Worm (Caenorhabditis elegans) whole organism, late embryonic: ENCODE measurements around the gene F35C5.12.

ENCODE experiments used
- K02D7.2 ChIP-seq: sonication (generic microtip); optimal IDR thresholded peaks from 2 replicates; lab custom pipeline; 2017; ENCODE audit warnings: mild to moderate bottlenecking, missing genetic modification characterization, missing compliant biosample characterization
- K09A11.1 ChIP-seq: sonication (generic microtip); optimal IDR thresholded peaks from 2 replicates; lab custom pipeline; 2017; ENCODE audit warnings: antibody characterized with exemption, mild to moderate bottlenecking, missing genetic modification characterization, missing compliant biosample characterization; ENCODE audit not compliant: insufficient read depth
- ama-1 ChIP-seq: fragments of 150-350 bp; optimal IDR thresholded peaks from 2 replicates; lab custom pipeline; 2014
- ceh-18 ChIP-seq: sonication (generic microtip); optimal IDR thresholded peaks from 2 replicates; lab custom pipeline; 2016; ENCODE audit warnings: missing genetic modification characterization, missing compliant biosample characterization
- ceh-2 ChIP-seq: sonication (generic microtip); optimal IDR thresholded peaks from 2 replicates; lab custom pipeline; 2016; ENCODE audit warnings: missing genotype, missing genetic modification characterization, missing compliant biosample characterization
- ceh-22 ChIP-seq: sonication (generic microtip); optimal IDR thresholded peaks from 2 replicates; lab custom pipeline; 2017; ENCODE audit warnings: missing biosample characterization, missing genetic modification characterization
- ceh-24 ChIP-seq: sonication (generic microtip); optimal IDR thresholded peaks from 2 replicates; lab custom pipeline; 2016; ENCODE audit warnings: mild to moderate bottlenecking, missing genetic modification characterization, missing compliant biosample characterization
- ceh-30 ChIP-seq: fragments of 150-350 bp; optimal IDR thresholded peaks from 2 replicates; lab custom pipeline; 2014; ENCODE audit warnings: missing biosample characterization, missing genetic modification characterization
- ceh-34 ChIP-seq: sonication (generic microtip); optimal IDR thresholded peaks from 2 replicates; lab custom pipeline; 2016; ENCODE audit warnings: mild to moderate bottlenecking, missing genetic modification characterization, missing compliant biosample characterization
- ceh-45 ChIP-seq: fragments of 200-800 bp; sonication (Bioruptor generic); IDR thresholded peaks from 2 replicates; pipeline ENCODE4 v1.3.6; 2022; ENCODE audit warnings: missing genetic modification reagents, missing genetic modification characterization, missing compliant biosample characterization
- ceh-48 ChIP-seq: sonication (generic microtip); optimal IDR thresholded peaks from 2 replicates; lab custom pipeline; 2016; ENCODE audit warnings: missing genetic modification characterization, inconsistent platforms, missing compliant biosample characterization
- ceh-9 ChIP-seq: sonication (generic microtip); optimal IDR thresholded peaks from 2 replicates; lab custom pipeline; 2016; ENCODE audit warnings: mild to moderate bottlenecking, missing genetic modification characterization, inconsistent platforms, missing compliant biosample characterization
- che-1 ChIP-seq: sonication (generic microtip); optimal IDR thresholded peaks from 2 replicates; lab custom pipeline; 2016; ENCODE audit warnings: mild to moderate bottlenecking, missing genetic modification characterization, missing compliant biosample characterization
- dve-1 ChIP-seq: sonication (generic microtip); optimal IDR thresholded peaks from 2 replicates; lab custom pipeline; 2017; ENCODE audit warnings: antibody characterized with exemption, mild to moderate bottlenecking, missing genetic modification characterization, missing compliant biosample characterization
- ets-4 ChIP-seq: sonication (generic microtip); optimal IDR thresholded peaks from 2 replicates; lab custom pipeline; 2016; ENCODE audit warnings: missing genetic modification characterization, missing compliant biosample characterization
- fax-1 ChIP-seq: sonication (generic microtip); optimal IDR thresholded peaks from 2 replicates; lab custom pipeline; 2016; ENCODE audit warnings: missing genotype, missing genetic modification characterization, missing compliant biosample characterization
- fkh-10 ChIP-seq: fragments of 150-350 bp; optimal IDR thresholded peaks from 2 replicates; lab custom pipeline; 2014; ENCODE audit warnings: missing biosample characterization, missing genetic modification reagents, missing genetic modification characterization
- fkh-6 ChIP-seq: sonication (generic microtip); optimal IDR thresholded peaks from 2 replicates; lab custom pipeline; 2016; ENCODE audit warnings: missing genetic modification characterization, missing compliant biosample characterization
- gmeb-2 ChIP-seq: sonication (generic microtip); optimal IDR thresholded peaks from 2 replicates; lab custom pipeline; 2016; ENCODE audit warnings: missing genetic modification characterization, inconsistent platforms, missing compliant biosample characterization
- hlh-6 ChIP-seq: sonication (generic microtip); optimal IDR thresholded peaks from 2 replicates; lab custom pipeline; 2016; ENCODE audit warnings: missing genotype, missing genetic modification characterization, missing compliant biosample characterization
- lin-11 ChIP-seq: fragments of 200-800 bp; sonication (Bioruptor generic); optimal IDR thresholded peaks from 2 replicates; lab custom pipeline; 2018; ENCODE audit warnings: mild to moderate bottlenecking, missing genetic modification characterization, missing compliant biosample characterization
- nhr-232 ChIP-seq: sonication (generic microtip); optimal IDR thresholded peaks from 2 replicates; lab custom pipeline; 2016; ENCODE audit warnings: missing genetic modification characterization, missing compliant biosample characterization
- odd-2 ChIP-seq: sonication (generic microtip); optimal IDR thresholded peaks from 2 replicates; lab custom pipeline; 2017; ENCODE audit warnings: antibody characterized with exemption, mild to moderate bottlenecking, missing genetic modification characterization, missing compliant biosample characterization
- pag-3 ChIP-seq: sonication (generic microtip); optimal IDR thresholded peaks from 2 replicates; lab custom pipeline; 2016; ENCODE audit warnings: missing compliant biosample characterization, missing genetic modification characterization, borderline replicate concordance
- pat-9 ChIP-seq: fragments of 200-800 bp; sonication (Bioruptor generic); optimal IDR thresholded peaks from 2 replicates; lab custom pipeline; 2018; ENCODE audit warnings: mild to moderate bottlenecking, missing genetic modification characterization, moderate library complexity, missing compliant biosample characterization
- pha-2 ChIP-seq: sonication (generic microtip); optimal IDR thresholded peaks from 2 replicates; lab custom pipeline; 2017; ENCODE audit warnings: mild to moderate bottlenecking, missing genetic modification characterization, missing compliant biosample characterization
- pros-1 ChIP-seq: fragments of 150-350 bp; optimal IDR thresholded peaks from 2 replicates; lab custom pipeline; 2014; ENCODE audit warnings: missing biosample characterization, missing genetic modification reagents, missing genetic modification characterization
- ref-2 ChIP-seq: sonication (generic microtip); optimal IDR thresholded peaks from 2 replicates; lab custom pipeline; 2016; ENCODE audit warnings: missing genetic modification characterization, missing compliant biosample characterization
- rnt-1 ChIP-seq: sonication (generic microtip); optimal IDR thresholded peaks from 2 replicates; lab custom pipeline; 2016; ENCODE audit warnings: missing genetic modification characterization, missing compliant biosample characterization
- tbx-2 ChIP-seq: sonication (generic microtip); optimal IDR thresholded peaks from 2 replicates; lab custom pipeline; 2016; ENCODE audit warnings: missing genetic modification characterization, missing compliant biosample characterization
- ttx-3 ChIP-seq: sonication (generic microtip); optimal IDR thresholded peaks from 2 replicates; lab custom pipeline; 2016; ENCODE audit warnings: missing genetic modification reagents, missing genetic modification characterization, missing compliant biosample characterization
- unc-3 ChIP-seq, 2 experiments: fragments of 200-800 bp in 1 of 2; sonication (Bioruptor generic) in 1 of 2; sonication (generic microtip) in 1 of 2; conservative IDR thresholded peaks in 1 of 2; optimal IDR thresholded peaks in 1 of 2; 2 replicates each; pipeline versions ENCODE4 v1.3.6 to Lab custom; 2016 to 2022; ENCODE audit warnings: missing compliant biosample characterization in 2 of 2, missing genetic modification characterization in 2 of 2, missing genetic modification reagents in 1 of 2
- unc-42 ChIP-seq: sonication (generic microtip); optimal IDR thresholded peaks from 2 replicates; lab custom pipeline; 2016; ENCODE audit warnings: missing genotype, missing genetic modification characterization, missing compliant biosample characterization
- unc-55 ChIP-seq: sonication (generic microtip); optimal IDR thresholded peaks from 2 replicates; lab custom pipeline; 2017; ENCODE audit warnings: missing biosample characterization, missing genetic modification reagents, missing genetic modification characterization
- unc-86 ChIP-seq: sonication (generic microtip); optimal IDR thresholded peaks from 2 replicates; lab custom pipeline; 2016; ENCODE audit warnings: missing genetic modification characterization, missing compliant biosample characterization
- ztf-16 ChIP-seq: sonication (generic microtip); optimal IDR thresholded peaks from 2 replicates; lab custom pipeline; 2017; ENCODE audit warnings: missing genetic modification characterization, missing compliant biosample characterization

Gene F35C5.12

DNA sequence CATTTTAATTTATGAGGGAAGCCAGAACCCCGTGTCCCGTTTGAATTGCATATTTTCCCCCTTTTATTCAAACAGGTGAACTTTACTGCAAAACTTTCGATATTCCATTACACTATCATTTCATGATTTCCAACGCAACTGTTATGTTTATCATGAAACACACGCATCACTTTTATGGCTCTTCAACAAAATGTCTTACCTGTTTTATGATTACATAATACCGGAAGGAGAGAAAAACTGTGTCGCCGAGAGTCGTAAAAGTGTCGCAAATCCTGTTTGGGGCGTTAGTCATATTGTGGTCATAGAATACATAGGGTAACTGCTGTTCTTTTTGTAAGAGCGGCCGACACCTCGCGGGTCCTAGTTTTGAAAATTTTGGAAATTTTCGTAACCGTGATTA lies 22.0 kb downstream of the F35C5.12 start:
- TF ChIP-seq ceh-45 (GFP tag; lab: Robert Waterston, UW) (no peak), ceh-34 (tag; lab: Kevin White, UChicago) (no peak), pat-9 (tag; lab: Kevin White, UChicago) (no peak), rnt-1 (tag; lab: Kevin White, UChicago) (no peak)
- TF ChIP-seq, all 69 proteins: peak for 0

DNA sequence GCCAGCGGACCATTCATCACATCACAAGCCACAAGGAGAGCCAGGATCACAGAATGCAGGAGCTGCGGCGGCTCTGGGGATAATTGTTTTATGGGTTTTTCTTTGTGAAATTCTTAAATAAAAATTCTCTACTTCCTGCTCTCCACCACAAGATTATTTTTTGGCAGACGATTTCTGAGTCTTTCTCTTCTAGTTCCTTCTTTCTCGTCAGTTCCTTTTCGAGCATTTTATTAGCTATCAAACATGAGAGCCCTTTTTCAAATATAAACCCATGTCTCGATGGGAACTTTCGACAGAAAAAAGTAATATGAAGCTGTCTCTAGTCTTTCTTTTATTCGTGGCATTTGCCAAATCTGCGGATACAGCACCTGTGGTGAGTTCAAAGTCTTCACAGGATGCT lies 25.9 kb downstream of the F35C5.12 start, which contains the start of gene F35C5.3:
Gene F35C5.3, plus strand, starts transcription at position 301 of the 400 bp plus-strand sequence.
- TF ChIP-seq tbx-2, result no peak
- no peak for TF ChIP-seq odd-2 (tag; lab: Kevin White, UChicago)
- TF ChIP-seq ets-4, result no peak
- no peak for TF ChIP-seq unc-3 (GFP tag; conservative IDR thresholded peaks at IDR 0.05; lab: Robert Waterston, UW)
- TF ChIP-seq unc-3 (tag; optimal IDR thresholded peaks at IDR 0.05; lab: Kevin White, UChicago), result no peak
- no peak for TF ChIP-seq fax-1 (tag; lab: Kevin White, UChicago)
- no peak for TF ChIP-seq ref-2 (tag; lab: Kevin White, UChicago)
- TF ChIP-seq ceh-30 (tag; lab: Kevin White, UChicago), result no peak
- TF ChIP-seq dve-1 (tag; lab: Kevin White, UChicago), result no peak
- no peak for TF ChIP-seq fkh-10 (GFP tag; lab: Kevin White, UChicago)
- no peak for TF ChIP-seq gmeb-2 (tag; lab: Kevin White, UChicago)
- TF ChIP-seq fkh-6 (tag; lab: Kevin White, UChicago), result no peak
- no peak for TF ChIP-seq ceh-48 (tag; lab: Kevin White, UChicago)
- no peak for TF ChIP-seq pha-2
- no peak for TF ChIP-seq ceh-9 (tag; lab: Kevin White, UChicago)
- no peak for TF ChIP-seq nhr-232 (tag; lab: Kevin White, UChicago)
- no peak for TF ChIP-seq hlh-6 (tag; lab: Kevin White, UChicago)
- TF ChIP-seq ceh-24 (tag; lab: Kevin White, UChicago), result no peak
- TF ChIP-seq K09A11.1 (tag; lab: Kevin White, UChicago), result no peak
- no peak for TF ChIP-seq pros-1
- no peak for TF ChIP-seq unc-86 (tag; lab: Kevin White, UChicago)

DNA sequence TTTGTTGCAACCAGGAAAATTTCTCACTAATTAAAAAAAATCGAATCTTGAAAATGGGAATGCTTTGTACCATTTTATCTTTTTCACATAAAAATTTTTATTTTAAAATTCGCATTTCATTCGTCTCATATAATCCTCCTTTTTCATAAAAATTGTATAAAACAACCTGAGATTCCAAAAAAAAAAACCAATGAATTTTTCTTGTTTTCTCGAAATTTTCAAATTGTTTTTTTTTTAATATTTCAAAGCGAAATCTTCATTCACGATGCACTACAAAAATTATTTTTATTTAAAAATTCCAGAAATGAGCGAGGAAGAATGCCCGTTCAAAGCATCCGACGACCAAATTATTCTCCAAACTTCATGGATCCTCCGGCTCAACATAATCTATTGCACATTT lies 29.4 kb downstream of the F35C5.12 start, which contains the start of gene sra-14:
Gene sra-14, plus strand, starts transcription at position 301 of the 400 bp plus-strand sequence.
- TF ChIP-seq rnt-1 (tag; lab: Kevin White, UChicago) (no peak), ama-1 (no peak)
- TF ChIP-seq, all 69 proteins: peak for 0

DNA sequence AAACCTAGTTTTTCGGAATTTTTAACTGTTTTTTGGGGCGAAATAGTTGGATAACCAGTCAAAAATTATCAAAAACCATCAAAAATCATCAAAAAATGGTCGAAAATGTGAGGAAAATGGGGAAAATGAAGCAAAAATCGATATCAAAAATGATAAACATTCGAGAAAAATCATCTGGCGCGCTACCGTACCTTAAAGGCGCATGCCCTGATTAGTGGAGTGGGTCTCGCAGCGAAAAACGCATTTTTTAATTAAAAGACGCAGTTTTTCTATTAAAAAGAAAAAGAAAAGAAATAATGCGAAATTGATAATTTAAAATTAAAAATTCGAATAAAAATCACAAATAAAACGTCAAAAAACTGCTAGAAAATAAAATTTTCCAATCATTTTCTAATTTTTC lies 34.0 kb downstream of the F35C5.12 start, which contains the start of gene F35C5.1:
Gene F35C5.1, plus strand, starts transcription at position 399 of the 400 bp plus-strand sequence.
- TF ChIP-seq unc-3 (GFP tag; conservative IDR thresholded peaks at IDR 0.05; lab: Robert Waterston, UW), result no peak
- no peak for TF ChIP-seq unc-3 (tag; optimal IDR thresholded peaks at IDR 0.05; lab: Kevin White, UChicago)
- no peak for TF ChIP-seq lin-11 (tag; lab: Kevin White, UChicago)
- TF ChIP-seq ceh-18 (tag; lab: Kevin White, UChicago), result no peak
- no peak for TF ChIP-seq unc-42 (tag; lab: Kevin White, UChicago)
- TF ChIP-seq ama-1, result no peak
- no peak for TF ChIP-seq unc-86 (tag; lab: Kevin White, UChicago)
- no peak for TF ChIP-seq unc-55 (GFP tag; lab: Kevin White, UChicago)
- TF ChIP-seq ztf-16 (tag; lab: Kevin White, UChicago), result no peak
- no peak for TF ChIP-seq ttx-3 (tag; lab: Kevin White, UChicago)
- TF ChIP-seq pha-2, result no peak
- no peak for TF ChIP-seq fax-1 (tag; lab: Kevin White, UChicago)

DNA sequence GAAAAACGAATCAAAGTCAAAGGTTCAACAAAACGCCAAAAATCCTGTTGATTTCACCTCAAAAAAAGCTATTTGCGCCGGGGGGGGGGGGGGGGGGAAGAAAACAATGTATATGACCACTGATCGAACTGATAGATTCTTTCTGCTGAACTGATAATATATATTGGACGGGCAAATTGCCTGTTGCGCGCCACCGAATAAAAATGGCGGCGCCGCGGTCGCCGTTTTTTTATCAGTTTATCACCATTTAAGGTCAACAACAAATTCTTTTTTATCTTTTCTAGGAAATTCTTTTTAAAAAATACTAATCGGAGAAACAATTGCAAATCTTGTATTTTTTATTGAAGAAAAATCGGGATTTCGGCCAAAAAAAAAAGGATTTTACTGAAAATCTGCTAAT lies 34.6 kb downstream of the F35C5.12 start:
- no peak for TF ChIP-seq pat-9 (tag; lab: Kevin White, UChicago)
- TF ChIP-seq ztf-16 (tag; lab: Kevin White, UChicago), result no peak
- TF ChIP-seq unc-86 (tag; lab: Kevin White, UChicago), result no peak
- TF ChIP-seq ceh-2 (tag; lab: Kevin White, UChicago), result no peak
- no peak for TF ChIP-seq K02D7.2 (tag; lab: Kevin White, UChicago)
- no peak for TF ChIP-seq fkh-6 (tag; lab: Kevin White, UChicago)
- TF ChIP-seq tbx-2, result no peak
- no peak for TF ChIP-seq che-1 (tag; lab: Kevin White, UChicago)
- TF ChIP-seq ceh-24 (tag; lab: Kevin White, UChicago), result no peak
- TF ChIP-seq pag-3, result no peak
- no peak for TF ChIP-seq nhr-232 (tag; lab: Kevin White, UChicago)
- no peak for TF ChIP-seq ceh-22 (tag; lab: Kevin White, UChicago)
